Worm (Caenorhabditis elegans): Measurements from ENCODE around the gene srt-29.

- no peak for TF ChIP-seq him-1 (tag; optimal IDR thresholded peaks at IDR 0.05)
- TF ChIP-seq dao-5 (tag; optimal IDR thresholded peaks at IDR 0.05) = no peak
- no peak for TF ChIP-seq W03F9.2 (tag; optimal IDR thresholded peaks at IDR 0.05)
These were observed 1.8 kb upstream of the srt-29 start, which contains the start of gene srt-27 for ce11 chrV:2720763-2721162.
